Fruit fly (Drosophila melanogaster): ENCODE data around the gene CG10479.

The CG10479 gene

DNA sequence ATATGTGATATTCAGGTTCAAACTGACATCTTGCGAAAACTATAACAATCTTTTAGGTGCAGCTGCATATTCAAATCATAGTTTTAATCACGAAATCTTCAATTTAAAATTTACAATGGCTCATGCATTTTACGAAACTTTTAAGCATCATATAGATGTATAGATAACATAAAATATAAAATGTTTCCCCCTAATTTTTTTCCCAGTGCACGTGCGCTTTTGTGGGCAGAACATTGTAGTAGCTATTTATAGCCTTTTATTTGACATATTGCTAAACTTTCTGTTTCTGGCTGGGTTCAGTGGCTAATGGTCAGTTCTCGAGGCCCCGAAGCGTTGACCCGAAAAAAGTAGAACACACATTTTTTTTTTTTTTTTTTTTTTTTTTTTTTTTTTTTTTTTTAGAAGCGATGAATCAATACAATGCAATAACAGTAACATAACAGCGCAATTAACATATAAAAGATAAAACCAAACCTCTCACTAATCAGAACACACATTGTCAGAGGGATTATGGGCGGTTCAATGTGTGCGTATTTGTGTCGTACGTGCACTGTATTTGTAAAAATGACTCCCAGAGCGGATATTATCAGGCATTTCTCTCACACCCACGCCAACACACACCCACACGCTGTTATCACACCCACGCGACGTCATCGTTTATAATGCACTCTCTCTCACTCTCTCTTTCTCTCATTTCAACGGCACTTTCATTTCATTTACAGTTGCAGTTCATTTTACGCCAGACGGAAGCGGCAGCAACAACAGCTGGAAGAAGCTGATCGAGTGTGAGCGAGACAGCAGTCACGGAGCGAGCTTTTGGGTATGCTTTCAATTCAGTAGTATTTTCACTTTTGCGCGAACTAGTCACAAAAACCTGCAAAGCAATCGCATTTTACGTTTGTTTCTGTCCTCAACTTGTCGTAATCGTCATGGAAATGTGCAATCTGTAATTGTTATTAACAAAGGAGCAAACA lies 49.5 kb downstream of the CG10479 start (continued):
- no peak for TF ChIP-seq CG3281 (GFP tag; optimal IDR thresholded peaks at IDR 0.05)
- TF ChIP-seq TFAM (GFP tag; optimal IDR thresholded peaks at IDR 0.05) = no peak
- peak; percentile 23 for TF ChIP-seq Sox100B (GFP tag; optimal IDR thresholded peaks at IDR 0.05)
- TF ChIP-seq Scr (GFP tag; IDR thresholded peaks at IDR 0.05; ENCODE audit: partially characterized antibody) = no peak
- TF ChIP-seq CG5180 (GFP tag; optimal IDR thresholded peaks at IDR 0.05) = no peak
- TF ChIP-seq kay (GFP tag; optimal IDR thresholded peaks at IDR 0.05) = no peak
- no peak for TF ChIP-seq Bdp1 (GFP tag; optimal IDR thresholded peaks at IDR 0.05)
- TF ChIP-seq Neu2 (GFP tag; optimal IDR thresholded peaks at IDR 0.05; ENCODE audit: borderline replicate concordance) = no peak
- peak; percentile 11 for TF ChIP-seq Dip3 (GFP tag; optimal IDR thresholded peaks at IDR 0.05)
- TF ChIP-seq CG30403 (GFP tag; optimal IDR thresholded peaks at IDR 0.05) = peak; percentile 59
- TF ChIP-seq CG3838 (GFP tag; optimal IDR thresholded peaks at IDR 0.05) = no peak
- TF ChIP-seq scrt (GFP tag; optimal IDR thresholded peaks at IDR 0.05) = no peak
- no peak for TF ChIP-seq Dfd (GFP tag; optimal IDR thresholded peaks at IDR 0.05)
- TF ChIP-seq CG8388 (GFP tag; optimal IDR thresholded peaks at IDR 0.05) = peak; percentile 69
- no peak for TF ChIP-seq sim (GFP tag; IDR thresholded peaks at IDR 0.05)
- TF ChIP-seq CG7271 (tag; optimal IDR thresholded peaks at IDR 0.05) = no peak
- no peak for TF ChIP-seq Kr (GFP tag; optimal IDR thresholded peaks at IDR 0.05)
- peak; percentile 28 for TF ChIP-seq CG17829 (tag; optimal IDR thresholded peaks at IDR 0.05)
- peak in 1 of 2 experiments; percentile 97 for TF ChIP-seq Hr78 (GFP tag; optimal IDR thresholded peaks at IDR 0.05)
- no peak for TF ChIP-seq sisA (GFP tag; IDR thresholded peaks at IDR 0.05)
- TF ChIP-seq cwo (GFP tag; optimal IDR thresholded peaks at IDR 0.05) = no peak
- TF ChIP-seq CG31441 (GFP tag; IDR thresholded peaks at IDR 0.05) = peak; percentile 59
- peak; percentile 27 for TF ChIP-seq fd3F (GFP tag; optimal IDR thresholded peaks at IDR 0.05)
- peak; percentile 53 for TF ChIP-seq CG2875 (GFP tag; optimal IDR thresholded peaks at IDR 0.05)
- peak; percentile 47 for TF ChIP-seq CG1529 (GFP tag; optimal IDR thresholded peaks at IDR 0.05)
- TF ChIP-seq shn (GFP tag; optimal IDR thresholded peaks at IDR 0.05) = peak; percentile 35
- peak; percentile 27 for TF ChIP-seq CG7786 (GFP tag; optimal IDR thresholded peaks at IDR 0.05)
- TF ChIP-seq CG17385 (GFP tag; optimal IDR thresholded peaks at IDR 0.05) = peak; percentile 42
- no peak for TF ChIP-seq CG3065 (GFP tag; optimal IDR thresholded peaks at IDR 0.05)
- TF ChIP-seq BEAF-32 (GFP tag; optimal IDR thresholded peaks at IDR 0.05) = no peak
- no peak for TF ChIP-seq croc (GFP tag; conservative IDR thresholded peaks at IDR 0.05)
- 0 out of 3 replicates have a peak, but pooled peaks have one; percentile 10 for TF ChIP-seq so (GFP tag; IDR thresholded peaks at IDR 0.05)
- no peak for TF ChIP-seq CG1792 (GFP tag; optimal IDR thresholded peaks at IDR 0.05)

DNA sequence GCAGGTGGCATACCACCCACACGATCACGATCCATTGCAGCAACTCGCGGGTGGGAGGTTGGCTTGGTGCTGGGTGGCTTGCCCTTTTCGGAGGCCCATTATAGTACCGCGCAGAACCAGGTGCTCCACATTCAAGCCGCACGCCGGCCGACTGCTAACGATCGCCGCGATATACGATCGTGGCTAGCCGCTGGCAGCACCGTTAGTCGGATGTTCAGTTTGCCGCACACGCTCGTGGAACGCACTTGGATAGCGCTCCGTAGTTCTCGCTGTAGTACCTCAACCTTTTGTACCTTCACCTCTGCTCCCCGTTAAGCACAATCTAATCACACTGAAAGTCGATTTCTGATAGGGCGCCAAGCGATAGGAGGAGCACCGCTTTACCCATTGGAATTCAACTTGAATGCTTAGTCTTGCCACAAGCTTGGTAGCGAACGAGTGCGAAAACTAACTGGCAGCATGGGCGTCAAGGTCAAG lies 52.1 kb downstream of the CG10479 start, which contains the start of gene CG33523:
Gene CG33523 (plus strand): TSS at position 217 of the 477 bp plus-strand sequence.
- peak; percentile 74 for TF ChIP-seq CG10543 (GFP tag; optimal IDR thresholded peaks at IDR 0.05)
- 0 out of 2 replicates have a peak, but pooled peaks have one; percentile 16 for TF ChIP-seq CG11247 (GFP tag; IDR thresholded peaks at IDR 0.05)
- TF ChIP-seq NC2β (GFP tag; optimal IDR thresholded peaks at IDR 0.05) = no peak
- TF ChIP-seq pum (GFP tag; optimal IDR thresholded peaks at IDR 0.05) = no peak
- no peak for TF ChIP-seq CG8359 (GFP tag; optimal IDR thresholded peaks at IDR 0.05; ENCODE audit: borderline replicate concordance)
- no peak for TF ChIP-seq CG1024 (GFP tag; IDR thresholded peaks at IDR 0.05)
- peak; percentile 15; the same call in 1 of the 2 replicates for TF ChIP-seq CG14014 (GFP tag; IDR thresholded peaks at IDR 0.05)
- peak; percentile 11 for TF ChIP-seq gro (GFP tag; optimal IDR thresholded peaks at IDR 0.05)
- TF ChIP-seq CG32767 (GFP tag; IDR thresholded peaks at IDR 0.05) = no peak
- TF ChIP-seq TFAM (GFP tag; optimal IDR thresholded peaks at IDR 0.05) = no peak
- TF ChIP-seq CG18476 (GFP tag; optimal IDR thresholded peaks at IDR 0.05) = no peak
- no peak for TF ChIP-seq pnt (GFP tag; optimal IDR thresholded peaks at IDR 0.05)
- peak; percentile 67 for TF ChIP-seq lab (GFP tag; optimal IDR thresholded peaks at IDR 0.05)
- TF ChIP-seq dan (GFP tag; IDR thresholded peaks at IDR 0.05) = no peak
- TF ChIP-seq grn (GFP tag; optimal IDR thresholded peaks at IDR 0.05) = peak; percentile 89
- peak; percentile 97 for TF ChIP-seq Deaf1 (tag; optimal IDR thresholded peaks at IDR 0.05)
- no peak for TF ChIP-seq Poxn (GFP tag; IDR thresholded peaks at IDR 0.05)
- TF ChIP-seq CG11093 (GFP tag; IDR thresholded peaks at IDR 0.05) = no peak

Measured in whole organism, embryonic.